Worm (Caenorhabditis elegans): ENCODE measurements around the gene str-79.

DNA sequence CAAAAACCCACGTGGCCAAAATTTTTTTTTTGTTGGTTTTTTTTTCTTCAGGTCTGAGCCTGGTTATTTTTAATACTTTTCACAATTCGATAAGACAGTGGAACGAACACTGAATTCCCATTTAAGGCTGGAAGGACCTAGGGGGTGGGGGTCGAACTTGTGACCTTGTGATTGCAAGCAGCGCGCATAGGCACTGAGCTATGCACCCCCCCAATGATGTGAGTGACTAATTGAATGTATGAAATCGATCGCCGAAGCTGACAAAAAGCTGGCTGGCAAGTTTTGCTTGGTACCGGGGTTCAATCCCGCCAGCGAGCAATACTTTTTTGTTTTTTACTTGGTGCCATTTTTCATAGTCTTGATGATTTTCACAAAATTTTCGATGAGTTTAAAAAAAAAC is 29.1 kb downstream of the str-79 start:
- TF ChIP-seq attf-6 (GFP tag; IDR thresholded peaks at IDR 0.05), result peak; percentile 34; the same call in 1 of the 2 replicates
- no peak for TF ChIP-seq ama-1 (optimal IDR thresholded peaks at IDR 0.05)
- no peak for TF ChIP-seq ama-1 (GFP tag; optimal IDR thresholded peaks at IDR 0.05)
- no peak for TF ChIP-seq snpc-3.4 (tag; optimal IDR thresholded peaks at IDR 0.05)
- no peak for TF ChIP-seq snpc-4 (GFP tag; optimal IDR thresholded peaks at IDR 0.05)
- TF ChIP-seq snpc-4 (tag; optimal IDR thresholded peaks at IDR 0.05), result no peak
- no peak for TF ChIP-seq ets-4 (GFP tag; optimal IDR thresholded peaks at IDR 0.05)
- no peak for TF ChIP-seq unc-130 (GFP tag; optimal IDR thresholded peaks at IDR 0.05)
- no peak for TF ChIP-seq Y53F4B.3 (GFP tag; IDR thresholded peaks at IDR 0.05)
- no peak for TF ChIP-seq B0035.1 (tag; optimal IDR thresholded peaks at IDR 0.05)
- no peak for TF ChIP-seq let-526 (GFP tag; IDR thresholded peaks at IDR 0.05)
